Fruit fly (Drosophila melanogaster) whole organism, embryonic: ENCODE results near the gene Cerk.

Experiments
- Abd-B ChIP-seq: fragments of 200-800 bp; sonication (Bioruptor generic); optimal IDR thresholded peaks from 2 replicates; lab custom pipeline; 2018; ENCODE audit warnings: missing biosample characterization, mild to moderate bottlenecking, missing genetic modification characterization, moderate library complexity
- Aef1 ChIP-seq: fragments of 200-800 bp; sonication (Bioruptor generic); IDR thresholded peaks from 3 replicates; pipeline ENCODE4 v1.3.6; 2022; ENCODE audit warnings: missing biosample characterization, missing genetic modification characterization
- Bdp1 ChIP-seq: fragments of 200-800 bp; sonication (Bioruptor generic); optimal IDR thresholded peaks from 3 replicates; lab custom pipeline; 2016; ENCODE audit warnings: missing biosample characterization, missing genetic modification characterization
- BtbVII ChIP-seq: fragments of 200-800 bp; sonication (Bioruptor generic); optimal IDR thresholded peaks from 3 replicates; lab custom pipeline; 2017; ENCODE audit warnings: missing biosample characterization, mild to moderate bottlenecking, missing genetic modification characterization
- CG10267 ChIP-seq: fragments of 200-800 bp; sonication (Bioruptor generic); optimal IDR thresholded peaks from 2 replicates; lab custom pipeline; 2018; ENCODE audit warnings: missing biosample characterization, mild to moderate bottlenecking, missing genetic modification characterization, moderate library complexity
- CG12104 ChIP-seq: fragments of 200-800 bp; sonication (Bioruptor generic); optimal IDR thresholded peaks from 3 replicates; lab custom pipeline; 2016; ENCODE audit warnings: missing biosample characterization, missing genetic modification characterization
- CG12155 ChIP-seq: fragments of 200-800 bp; sonication (Bioruptor generic); optimal IDR thresholded peaks from 3 replicates; lab custom pipeline; 2016; ENCODE audit warnings: missing biosample characterization, missing genetic modification characterization
- CG12299 ChIP-seq: fragments of 200-800 bp; sonication (Bioruptor generic); optimal IDR thresholded peaks from 2 replicates; lab custom pipeline; 2018; ENCODE audit warnings: missing biosample characterization, mild to moderate bottlenecking, missing genetic modification characterization
- CG12942 ChIP-seq: fragments of 200-800 bp; sonication (Bioruptor generic); optimal IDR thresholded peaks from 3 replicates; lab custom pipeline; 2016; ENCODE audit warnings: missing biosample characterization, missing genetic modification characterization
- CG14860 ChIP-seq: fragments of 200-800 bp; sonication (Bioruptor generic); IDR thresholded peaks from 3 replicates; pipeline ENCODE4 v1.3.6; 2022; ENCODE audit warnings: missing biosample characterization, missing genetic modification characterization; ENCODE audit not compliant: partially characterized antibody
- CG15011 ChIP-seq: fragments of 200-800 bp; sonication (Bioruptor generic); optimal IDR thresholded peaks from 3 replicates; lab custom pipeline; 2018; ENCODE audit warnings: missing biosample characterization, mild to moderate bottlenecking, missing genetic modification characterization
- CG1647 ChIP-seq: fragments of 200-800 bp; sonication (Bioruptor generic); optimal IDR thresholded peaks from 3 replicates; lab custom pipeline; 2016; ENCODE audit warnings: missing biosample characterization, missing genetic modification characterization
- CG18764 ChIP-seq: fragments of 200-800 bp; sonication (Bioruptor generic); optimal IDR thresholded peaks from 3 replicates; lab custom pipeline; 2016; ENCODE audit warnings: missing biosample characterization, missing genetic modification characterization
- CG32532 ChIP-seq: fragments of 200-800 bp; sonication (Bioruptor generic); IDR thresholded peaks from 2 replicates; pipeline ENCODE4 v1.3.6; 2022; ENCODE audit warnings: missing biosample characterization, missing genetic modification characterization
- CG32772 ChIP-seq: fragments of 200-800 bp; sonication (Bioruptor generic); IDR thresholded peaks from 2 replicates; pipeline ENCODE4 v1.3.6; 2022; ENCODE audit warnings: missing biosample characterization, missing genetic modification characterization
- CG43689 ChIP-seq: fragments of 200-800 bp; sonication (Bioruptor generic); IDR thresholded peaks from 2 replicates; pipeline ENCODE4 v1.3.6; 2022; ENCODE audit warnings: missing biosample characterization, missing genetic modification characterization
- CG4854 ChIP-seq: fragments of 200-800 bp; sonication (Bioruptor generic); optimal IDR thresholded peaks from 2 replicates; lab custom pipeline; 2016; ENCODE audit warnings: missing biosample characterization, missing genetic modification characterization, inconsistent platforms
- CG6689 ChIP-seq: fragments of 200-800 bp; sonication (Bioruptor generic); IDR thresholded peaks from 2 replicates; pipeline ENCODE4 v1.3.6; 2022; ENCODE audit warnings: missing biosample characterization, missing genetic modification characterization
- CG6765 ChIP-seq: fragments of 200-800 bp; sonication (Bioruptor generic); optimal IDR thresholded peaks from 3 replicates; lab custom pipeline; 2017; ENCODE audit warnings: missing biosample characterization, mild to moderate bottlenecking, missing genetic modification characterization
- CG8924 ChIP-seq: fragments of 200-800 bp; optimal IDR thresholded peaks from 3 replicates; lab custom pipeline; 2019; ENCODE audit warnings: missing biosample characterization, mild to moderate bottlenecking, missing genetic modification characterization, moderate library complexity
- CG9876 ChIP-seq: fragments of 200-800 bp; sonication (Bioruptor generic); optimal IDR thresholded peaks from 2 replicates; lab custom pipeline; 2016; ENCODE audit warnings: missing biosample characterization, missing genetic modification characterization
- ERR ChIP-seq: fragments of 200-800 bp; sonication (Bioruptor generic); optimal IDR thresholded peaks from 2 replicates; lab custom pipeline; 2016; ENCODE audit warnings: missing biosample characterization, missing genetic modification characterization
- Ets97D ChIP-seq: fragments of 200-800 bp; sonication (Bioruptor generic); optimal IDR thresholded peaks from 3 replicates; lab custom pipeline; 2016; ENCODE audit warnings: missing biosample characterization, missing genetic modification characterization
- Mrtf ChIP-seq: fragments of 200-800 bp; sonication (Bioruptor generic); IDR thresholded peaks from 3 replicates; pipeline ENCODE4 v1.3.6; 2022; ENCODE audit warnings: missing biosample characterization, missing genetic modification characterization
- NFAT ChIP-seq: fragments of 200-800 bp; sonication (Bioruptor generic); IDR thresholded peaks from 2 replicates; pipeline ENCODE4 v1.3.6; 2022; ENCODE audit warnings: missing biosample characterization, missing genetic modification characterization
- Neu2 ChIP-seq: fragments of 200-800 bp; sonication (Bioruptor generic); optimal IDR thresholded peaks from 3 replicates; lab custom pipeline; 2016; ENCODE audit warnings: missing biosample characterization, missing genetic modification characterization, borderline replicate concordance
- NfI ChIP-seq: fragments of 200-800 bp; sonication (Bioruptor generic); optimal IDR thresholded peaks from 3 replicates; lab custom pipeline; 2018; ENCODE audit warnings: missing biosample characterization, mild to moderate bottlenecking, missing genetic modification characterization, moderate library complexity
- Scr ChIP-seq: fragments of 200-800 bp; sonication (Bioruptor generic); IDR thresholded peaks from 2 replicates; pipeline ENCODE4 v1.3.6; 2022; ENCODE audit warnings: missing biosample characterization, missing genetic modification characterization; ENCODE audit not compliant: partially characterized antibody
- Ssrp ChIP-seq: fragments of 200-800 bp; sonication (Bioruptor generic); optimal IDR thresholded peaks from 2 replicates; lab custom pipeline; 2018; ENCODE audit warnings: missing biosample characterization, mild to moderate bottlenecking, missing genetic modification characterization, moderate library complexity
- amos ChIP-seq: fragments of 200-800 bp; sonication (Bioruptor generic); IDR thresholded peaks from 2 replicates; pipeline ENCODE4 v1.3.6; 2022; ENCODE audit warnings: missing biosample characterization, missing genetic modification characterization; ENCODE audit not compliant: partially characterized antibody
- ato ChIP-seq: fragments of 200-800 bp; sonication (Bioruptor generic); IDR thresholded peaks from 2 replicates; pipeline ENCODE4 v1.3.6; 2022; ENCODE audit warnings: missing biosample characterization, missing genetic modification characterization; ENCODE audit not compliant: partially characterized antibody
- crc ChIP-seq: fragments of 200-800 bp; sonication (Bioruptor generic); optimal IDR thresholded peaks from 2 replicates; lab custom pipeline; 2016; ENCODE audit warnings: missing biosample characterization, missing genetic modification characterization
- gcm2 ChIP-seq: fragments of 200-800 bp; sonication (Bioruptor generic); optimal IDR thresholded peaks from 2 replicates; lab custom pipeline; 2016; ENCODE audit warnings: missing biosample characterization, missing genetic modification characterization
- grau ChIP-seq: fragments of 200-800 bp; optimal IDR thresholded peaks from 3 replicates; lab custom pipeline; 2019; ENCODE audit warnings: missing biosample characterization, mild to moderate bottlenecking, missing genetic modification characterization, moderate library complexity
- hkb ChIP-seq, 2 experiments: fragments of 200-800 bp in 1 of 2; fragments of >200 bp in 1 of 2; sonication (Bioruptor generic) in 1 of 2; IDR thresholded peaks in 1 of 2; optimal IDR thresholded peaks in 1 of 2; 2 replicates each; pipeline versions ENCODE4 v1.3.6 to Lab custom; 2017 to 2022; ENCODE audit warnings: missing biosample characterization in 1 of 2, missing genetic modification characterization in 1 of 2
- jigr1 ChIP-seq: fragments of 200-800 bp; sonication (Bioruptor generic); IDR thresholded peaks from 3 replicates; pipeline ENCODE4 v1.3.6; 2022; ENCODE audit warnings: missing biosample characterization, missing genetic modification characterization
- lov ChIP-seq, 2 experiments: fragments of 200-800 bp in 1 of 2; fragments of >200 bp in 1 of 2; sonication (Bioruptor generic) in 1 of 2; IDR thresholded peaks in 1 of 2; optimal IDR thresholded peaks in 1 of 2; 2 replicates in 1 of 2; 3 replicates in 1 of 2; pipeline versions ENCODE4 v1.3.6 to Lab custom; 2017 to 2022; ENCODE audit warnings: missing biosample characterization in 1 of 2, missing genetic modification characterization in 1 of 2
- mam ChIP-seq: fragments of 200-800 bp; sonication (Bioruptor generic); optimal IDR thresholded peaks from 3 replicates; lab custom pipeline; 2016; ENCODE audit warnings: missing biosample characterization, missing genetic modification characterization
- onecut ChIP-seq: fragments of 200-800 bp; sonication (Bioruptor generic); IDR thresholded peaks from 2 replicates; pipeline ENCODE4 v1.3.6; 2022; ENCODE audit warnings: missing biosample characterization, missing genetic modification characterization
- otp ChIP-seq: fragments of 200-800 bp; sonication (Bioruptor generic); IDR thresholded peaks from 3 replicates; pipeline ENCODE4, ENCODE4 v1.3.6; 2022; ENCODE audit warnings: missing biosample characterization, missing genetic modification characterization
- p53 ChIP-seq: fragments of 200-800 bp; sonication (Bioruptor generic); optimal IDR thresholded peaks from 2 replicates; lab custom pipeline; 2016; ENCODE audit warnings: missing biosample characterization, missing genetic modification characterization
- pho ChIP-seq: fragments of 200-800 bp; sonication (Bioruptor generic); optimal IDR thresholded peaks from 2 replicates; lab custom pipeline; 2016; ENCODE audit warnings: missing biosample characterization, missing genetic modification characterization
- prd ChIP-seq, 3 experiments: fragments of >200 bp in 2 of 3; fragments of 200-800 bp in 1 of 3; sonication (Bioruptor generic) in 1 of 3; optimal IDR thresholded peaks in 2 of 3; IDR thresholded peaks in 1 of 3; 2 replicates in 2 of 3; 3 replicates in 1 of 3; pipeline versions ENCODE4 v1.3.6 to Lab custom; 2017 to 2022; ENCODE audit warnings: missing biosample characterization in 1 of 3, missing genetic modification characterization in 1 of 3
- seq ChIP-seq: fragments of 200-800 bp; sonication (Bioruptor generic); IDR thresholded peaks from 2 replicates; pipeline ENCODE4 v1.3.6; 2022; ENCODE audit warnings: missing biosample characterization, missing genetic modification characterization
- sob ChIP-seq: fragments of 200-800 bp; sonication (Bioruptor generic); IDR thresholded peaks from 2 replicates; pipeline ENCODE4 v1.3.6; 2022; ENCODE audit warnings: missing biosample characterization, missing genetic modification characterization
- stwl ChIP-seq: fragments of 200-800 bp; sonication (Bioruptor generic); optimal IDR thresholded peaks from 3 replicates; lab custom pipeline; 2018; ENCODE audit warnings: missing biosample characterization, mild to moderate bottlenecking, missing genetic modification characterization, moderate library complexity
- sug ChIP-seq: fragments of 200-800 bp; optimal IDR thresholded peaks from 2 replicates; lab custom pipeline; 2019; ENCODE audit warnings: missing biosample characterization, mild to moderate bottlenecking, missing genetic modification characterization, moderate library complexity
- vvl ChIP-seq: fragments of 200-800 bp; sonication (Bioruptor generic); IDR thresholded peaks from 2 replicates; pipeline ENCODE4 v1.3.6; 2022; ENCODE audit warnings: missing biosample characterization, missing genetic modification characterization
- wor ChIP-seq: fragments of 200-800 bp; sonication (Bioruptor generic); IDR thresholded peaks from 2 replicates; pipeline ENCODE4 v1.3.6; 2022; ENCODE audit warnings: missing biosample characterization, missing genetic modification characterization

Gene Cerk

dm6 chr3R:5371563-5371962 is 3.5 kb upstream of the Cerk start, which contains the start of gene Polr2F (continued):
- peak; percentile 57 for TF ChIP-seq Ssrp (tag; lab: Kevin White, UChicago)
- TF ChIP-seq CG10267 (tag; lab: Kevin White, UChicago), result peak; percentile 99
- TF ChIP-seq CG1647 (GFP tag; lab: Kevin White, UChicago), result peak; percentile 94
- TF ChIP-seq CG32772 (GFP tag; lab: Robert Waterston, UW), result peak; percentile 11; the same call in 1 of the 2 replicates
- peak; percentile 79 for TF ChIP-seq sug (tag; lab: Kevin White, UChicago)
- peak; percentile 90 for TF ChIP-seq NfI (GFP tag; lab: Kevin White, UChicago)
- no peak for TF ChIP-seq CG43689 (GFP tag; lab: Robert Waterston, UW)
- TF ChIP-seq grau (tag; lab: Kevin White, UChicago), result peak; percentile 76
- peak; percentile 87 for TF ChIP-seq CG4854 (GFP tag; lab: Kevin White, UChicago)
- peak; percentile 88 for TF ChIP-seq CG12942 (GFP tag; lab: Kevin White, UChicago)
- no peak for TF ChIP-seq hkb (optimal IDR thresholded peaks at IDR 0.05; lab: Kevin White, UChicago)
- TF ChIP-seq hkb (GFP tag; IDR thresholded peaks at IDR 0.05; lab: Robert Waterston, UW), result peak; percentile 73
- TF ChIP-seq p53 (GFP tag; lab: Kevin White, UChicago), result peak; percentile 80
- TF ChIP-seq NFAT, result peak; percentile 93
- peak; percentile 93 for TF ChIP-seq CG9876 (GFP tag; lab: Kevin White, UChicago)
- TF ChIP-seq crc (GFP tag; lab: Kevin White, UChicago), result peak; percentile 78
- no peak for TF ChIP-seq jigr1 (GFP tag; lab: Robert Waterston, UW)
- peak; percentile 83 for TF ChIP-seq Bdp1 (GFP tag; lab: Kevin White, UChicago)
- TF ChIP-seq sob (GFP tag; lab: Robert Waterston, UW), result peak; percentile 93
- peak; percentile 37; the same call in 1 of the 3 replicates for TF ChIP-seq otp (GFP tag; lab: Robert Waterston, UW)
- no peak for TF ChIP-seq seq (GFP tag; lab: Robert Waterston, UW)
- TF ChIP-seq CG12104, result peak; percentile 40
- TF ChIP-seq CG6689, result 0 out of 2 replicates have a peak, but pooled peaks have one; percentile 38
- TF ChIP-seq CG8924 (tag; lab: Kevin White, UChicago), result peak; percentile 66
- TF ChIP-seq CG15011 (GFP tag; lab: Kevin White, UChicago), result no peak
- peak; percentile 85 for TF ChIP-seq ERR (GFP tag; lab: Kevin White, UChicago)
- peak; percentile 96 for TF ChIP-seq Ets97D
- peak; percentile 91 for TF ChIP-seq pho (GFP tag; lab: Kevin White, UChicago)
- TF ChIP-seq onecut (GFP tag; lab: Robert Waterston, UW), result peak; percentile 57
- peak; percentile 61 for TF ChIP-seq Aef1 (GFP tag; lab: Robert Waterston, UW)
- peak; percentile 66 for TF ChIP-seq CG6765 (GFP tag; lab: Kevin White, UChicago)
- peak; percentile 65; the same call in 1 of the 2 replicates for TF ChIP-seq amos (GFP tag; lab: Robert Waterston, UW)
- TF ChIP-seq CG12155 (GFP tag; lab: Kevin White, UChicago), result peak; percentile 89
- peak; percentile 72 for TF ChIP-seq gcm2 (GFP tag; lab: Kevin White, UChicago)
- TF ChIP-seq Abd-B (GFP tag; lab: Kevin White, UChicago), result peak; percentile 53
- peak; percentile 97 for TF ChIP-seq mam
- TF ChIP-seq prd (optimal IDR thresholded peaks at IDR 0.05; lab: Kevin White, UChicago), result no peak
- TF ChIP-seq prd (GFP tag; IDR thresholded peaks at IDR 0.05; lab: Robert Waterston, UW), result peak; percentile 78
- TF ChIP-seq wor (GFP tag; lab: Robert Waterston, UW), result no peak
- peak; percentile 94 for TF ChIP-seq stwl (tag; lab: Kevin White, UChicago)
- TF ChIP-seq Mrtf, result peak; percentile 54; the same call in 2 of the 3 replicates
- TF ChIP-seq CG32532 (GFP tag; lab: Robert Waterston, UW), result peak; percentile 87
- TF ChIP-seq CG14860 (GFP tag; lab: Robert Waterston, UW), result no peak
- peak; percentile 20 for TF ChIP-seq Neu2 (GFP tag; lab: Kevin White, UChicago)
- TF ChIP-seq vvl (GFP tag; lab: Robert Waterston, UW), result peak; percentile 87
- no peak for TF ChIP-seq lov (optimal IDR thresholded peaks at IDR 0.05; lab: Kevin White, UChicago)
- TF ChIP-seq lov (GFP tag; IDR thresholded peaks at IDR 0.05; lab: Robert Waterston, UW), result 0 out of 3 replicates have a peak, but pooled peaks have one; percentile 55
- TF ChIP-seq CG18764 (GFP tag; lab: Kevin White, UChicago), result peak; percentile 80
- TF ChIP-seq CG12299 (tag; lab: Kevin White, UChicago), result peak; percentile 44
- peak; percentile 48 for TF ChIP-seq BtbVII (GFP tag; lab: Kevin White, UChicago)
- TF ChIP-seq ato (GFP tag; lab: Robert Waterston, UW), result peak; percentile 12; the same call in 1 of the 2 replicates
- TF ChIP-seq Scr (GFP tag; lab: Robert Waterston, UW), result peak; percentile 50; the same call in 1 of the 2 replicates
